Worm (Caenorhabditis elegans) whole organism, L2 larva: Measurements from ENCODE around the gene arrd-26.

Source experiments
- C34F6.9 ChIP-seq: fragments of 150-350 bp; optimal IDR thresholded peaks from 2 replicates; lab custom pipeline; 2014; ENCODE audit warnings: missing biosample characterization, missing genetic modification characterization
- F13H6.1 ChIP-seq: sonication (generic microtip); optimal IDR thresholded peaks from 2 replicates; lab custom pipeline; 2016; ENCODE audit warnings: missing genetic modification characterization, missing compliant biosample characterization
- R02D3.7 ChIP-seq: fragments of 150-350 bp; optimal IDR thresholded peaks from 2 replicates; lab custom pipeline; 2014; ENCODE audit warnings: missing biosample characterization, missing genetic modification characterization
- ZK546.5 ChIP-seq: sonication (generic microtip); optimal IDR thresholded peaks from 2 replicates; lab custom pipeline; 2017; ENCODE audit warnings: missing biosample characterization, missing genetic modification characterization
- alr-1 ChIP-seq: fragments of 150-350 bp; optimal IDR thresholded peaks from 2 replicates; lab custom pipeline; 2014; ENCODE audit warnings: missing biosample characterization, missing genetic modification characterization
- aly-2 ChIP-seq: fragments of 150-350 bp; optimal IDR thresholded peaks from 2 replicates; lab custom pipeline; 2014; ENCODE audit warnings: missing biosample characterization, missing genetic modification characterization
- ama-1 ChIP-seq: fragments of 150-350 bp; optimal IDR thresholded peaks from 2 replicates; lab custom pipeline; 2018; ENCODE audit warnings: inconsistent platforms
- blmp-1 ChIP-seq: sonication (generic microtip); optimal IDR thresholded peaks from 2 replicates; lab custom pipeline; 2017; ENCODE audit warnings: missing genetic modification characterization, mild to moderate bottlenecking, missing compliant biosample characterization, antibody characterized with exemption, moderate library complexity; ENCODE audit not compliant: insufficient read depth
- ceh-16 ChIP-seq: fragments of 150-350 bp; optimal IDR thresholded peaks from 2 replicates; lab custom pipeline; 2014; ENCODE audit warnings: missing biosample characterization, missing genetic modification characterization
- crh-2 ChIP-seq: sonication (generic microtip); optimal IDR thresholded peaks from 2 replicates; lab custom pipeline; 2017; ENCODE audit warnings: missing biosample characterization, missing genetic modification characterization
- dmd-4 ChIP-seq: sonication (generic microtip); optimal IDR thresholded peaks from 2 replicates; lab custom pipeline; 2017; ENCODE audit warnings: missing biosample characterization, missing genetic modification characterization
- egl-27 ChIP-seq: sonication (generic microtip); optimal IDR thresholded peaks from 3 replicates; lab custom pipeline; 2017; ENCODE audit warnings: missing biosample characterization, missing genetic modification reagents, missing genetic modification characterization
- elt-1 ChIP-seq: fragments of 150-350 bp; optimal IDR thresholded peaks from 2 replicates; lab custom pipeline; 2014; ENCODE audit warnings: missing biosample characterization, missing genetic modification characterization
- elt-3 ChIP-seq: sonication (generic microtip); optimal IDR thresholded peaks from 2 replicates; lab custom pipeline; 2017; ENCODE audit warnings: missing biosample characterization, missing genetic modification characterization
- gmeb-1 ChIP-seq: fragments of 150-350 bp; optimal IDR thresholded peaks from 2 replicates; lab custom pipeline; 2014; ENCODE audit warnings: missing biosample characterization, missing genetic modification characterization
- lin-11 ChIP-seq: fragments of 150-350 bp; sonication (generic microtip); optimal IDR thresholded peaks from 2 replicates; lab custom pipeline; 2014; ENCODE audit warnings: missing biosample characterization, missing genetic modification characterization, inconsistent platforms, mixed read lengths
- lin-39 ChIP-seq: fragments of 150-350 bp; optimal IDR thresholded peaks from 2 replicates; lab custom pipeline; 2014; ENCODE audit warnings: missing biosample characterization, missing genetic modification reagents, missing genetic modification characterization
- lsy-2 ChIP-seq, 2 experiments: fragments of 150-350 bp in 1 of 2; sonication (generic microtip) in 1 of 2; optimal IDR thresholded peaks; 2 replicates each; lab custom pipeline; 2014 to 2017; ENCODE audit warnings: missing biosample characterization in 2 of 2, missing genetic modification characterization in 2 of 2
- mdl-1 ChIP-seq, 2 experiments: fragments of 150-350 bp in 1 of 2; sonication (generic microtip) in 1 of 2; optimal IDR thresholded peaks; 2 replicates each; lab custom pipeline; 2017; ENCODE audit warnings: missing biosample characterization in 2 of 2, missing genetic modification characterization in 2 of 2
- nhr-10 ChIP-seq: sonication (generic microtip); optimal IDR thresholded peaks from 2 replicates; lab custom pipeline; 2017; ENCODE audit warnings: missing biosample characterization, missing genetic modification characterization
- nhr-11 ChIP-seq: fragments of 150-350 bp; optimal IDR thresholded peaks from 2 replicates; lab custom pipeline; 2014; ENCODE audit warnings: missing biosample characterization, missing genetic modification characterization
- nhr-12 ChIP-seq: fragments of 150-350 bp; optimal IDR thresholded peaks from 2 replicates; lab custom pipeline; 2014; ENCODE audit warnings: missing biosample characterization, missing genetic modification characterization
- nhr-129 ChIP-seq: fragments of 150-350 bp; optimal IDR thresholded peaks from 2 replicates; lab custom pipeline; 2014; ENCODE audit warnings: missing biosample characterization, missing genetic modification characterization
- nhr-23 ChIP-seq: fragments of 150-350 bp; optimal IDR thresholded peaks from 2 replicates; lab custom pipeline; 2014; ENCODE audit warnings: missing biosample characterization, missing genetic modification reagents, missing genetic modification characterization
- nhr-25 ChIP-seq: fragments of 150-350 bp; sonication (generic microtip); optimal IDR thresholded peaks from 3 replicates; lab custom pipeline; 2014; ENCODE audit warnings: missing biosample characterization, missing genetic modification characterization
- nhr-6 ChIP-seq: fragments of 150-350 bp; optimal IDR thresholded peaks from 2 replicates; lab custom pipeline; 2014; ENCODE audit warnings: missing biosample characterization, missing genetic modification characterization
- nhr-77 ChIP-seq: fragments of 150-350 bp; optimal IDR thresholded peaks from 2 replicates; lab custom pipeline; 2014; ENCODE audit warnings: missing biosample characterization, missing genetic modification characterization
- peb-1 ChIP-seq: fragments of 150-350 bp; optimal IDR thresholded peaks from 2 replicates; lab custom pipeline; 2014; ENCODE audit warnings: missing biosample characterization, missing genetic modification characterization
- sem-4 ChIP-seq: fragments of 150-350 bp; optimal IDR thresholded peaks from 2 replicates; lab custom pipeline; 2014; ENCODE audit warnings: missing biosample characterization, missing genetic modification reagents, missing genetic modification characterization
- skn-1 ChIP-seq: sonication (generic microtip); optimal IDR thresholded peaks from 2 replicates; lab custom pipeline; 2017; ENCODE audit warnings: missing biosample characterization, missing genetic modification characterization
- sma-9 ChIP-seq, 2 experiments: fragments of 150-350 bp in 1 of 2; sonication (generic microtip) in 1 of 2; optimal IDR thresholded peaks; 2 replicates each; lab custom pipeline; 2014 to 2016; ENCODE audit warnings: missing genetic modification characterization in 2 of 2, mild to moderate bottlenecking in 1 of 2, missing biosample characterization in 1 of 2, missing compliant biosample characterization in 1 of 2, missing genetic modification reagents in 1 of 2, moderate library complexity in 1 of 2
- snpc-4 ChIP-seq: fragments of 150-350 bp; optimal IDR thresholded peaks from 2 replicates; lab custom pipeline; 2014; ENCODE audit warnings: missing biosample characterization, missing genetic modification characterization
- unc-39 ChIP-seq: fragments of 150-350 bp; optimal IDR thresholded peaks from 2 replicates; lab custom pipeline; 2014; ENCODE audit warnings: missing biosample characterization, missing genetic modification characterization
- zag-1 ChIP-seq: fragments of 150-350 bp; optimal IDR thresholded peaks from 2 replicates; lab custom pipeline; 2014; ENCODE audit warnings: missing biosample characterization, missing genetic modification characterization
- ztf-1 ChIP-seq: fragments of 200-800 bp; sonication (Bioruptor generic); conservative IDR thresholded peaks from 2 replicates; pipeline ENCODE4 v1.3.6; 2022; ENCODE audit warnings: missing genetic modification characterization, missing compliant biosample characterization
- ztf-11 ChIP-seq: sonication (generic microtip); optimal IDR thresholded peaks from 2 replicates; lab custom pipeline; 2017; ENCODE audit warnings: missing biosample characterization, missing genetic modification characterization
- ztf-4 ChIP-seq: fragments of 150-350 bp; optimal IDR thresholded peaks from 2 replicates; lab custom pipeline; 2014; ENCODE audit warnings: missing biosample characterization, missing genetic modification characterization

Gene arrd-26

ce11 chrIV:2057462-2057861, 8.5 kb upstream of the arrd-26 start:
- TF ChIP-seq nhr-129 (tag; lab: Kevin White, UChicago) (no peak), elt-3 (tag; lab: Kevin White, UChicago) (no peak), sem-4 (tag; lab: Kevin White, UChicago) (no peak), nhr-12 (tag; lab: Kevin White, UChicago) (no peak), mdl-1 (tag; optimal IDR thresholded peaks at IDR 0.05; lab: Kevin White, UChicago) (no peak), ztf-1 (GFP tag; lab: Robert Waterston, UW) (no peak), lin-39 (tag; lab: Kevin White, UChicago) (no peak), crh-2 (tag; lab: Kevin White, UChicago) (no peak), zag-1 (no peak), nhr-10 (tag; lab: Kevin White, UChicago) (no peak), F13H6.1 (tag; lab: Kevin White, UChicago) (no peak), ztf-11 (no peak), ztf-4 (tag; lab: Kevin White, UChicago) (no peak), snpc-4 (tag; lab: Kevin White, UChicago) (no peak), nhr-25 (tag; lab: Kevin White, UChicago) (no peak), elt-1 (no peak), blmp-1 (no peak), ZK546.5 (tag; lab: Kevin White, UChicago) (no peak)

ce11 chrIV:2059011-2059410, 7.0 kb upstream of the arrd-26 start, which contains the start of gene R05C11.2:
TSS of gene R05C11.2 (minus strand) at chrIV:2059111.
- TF ChIP-seq sem-4 (tag; lab: Kevin White, UChicago), result no peak
- TF ChIP-seq skn-1, result no peak
- no peak for TF ChIP-seq ztf-11
- TF ChIP-seq elt-3 (tag; lab: Kevin White, UChicago), result no peak
- no peak for TF ChIP-seq dmd-4 (tag; lab: Kevin White, UChicago)
- no peak for TF ChIP-seq nhr-10 (tag; lab: Kevin White, UChicago)
- no peak for TF ChIP-seq C34F6.9 (tag; lab: Kevin White, UChicago)
- TF ChIP-seq ceh-16 (tag; lab: Kevin White, UChicago), result no peak
- no peak for TF ChIP-seq nhr-25 (tag; lab: Kevin White, UChicago)
- TF ChIP-seq nhr-12 (tag; lab: Kevin White, UChicago), result no peak
- TF ChIP-seq peb-1 (tag; lab: Kevin White, UChicago), result no peak
- TF ChIP-seq aly-2, result no peak
- no peak for TF ChIP-seq egl-27 (tag; lab: Kevin White, UChicago)
- TF ChIP-seq nhr-77, result no peak

- TF ChIP-seq lsy-2 (tag; optimal IDR thresholded peaks at IDR 0.05; lab: Kevin White, UChicago), result peak in 1 of 2 experiments; percentile 10
- no peak for TF ChIP-seq nhr-11 (tag; lab: Kevin White, UChicago)
- TF ChIP-seq snpc-4 (tag; lab: Kevin White, UChicago), result no peak
- TF ChIP-seq nhr-77, result no peak
- TF ChIP-seq, all 48 proteins: peak for 1
Measured at ce11 chrIV:2077159-2077835, 11.3 kb downstream of the arrd-26 start.

- TF ChIP-seq ZK546.5 (tag; lab: Kevin White, UChicago), result no peak
- TF ChIP-seq gmeb-1, result no peak
- TF ChIP-seq R02D3.7, result no peak
- TF ChIP-seq nhr-23, result no peak
- no peak for TF ChIP-seq unc-39
- no peak for TF ChIP-seq alr-1
- TF ChIP-seq lin-11 (tag; lab: Kevin White, UChicago), result no peak
- no peak for TF ChIP-seq blmp-1
- no peak for TF ChIP-seq ama-1 (lab: Kevin White, UChicago)
- no peak for TF ChIP-seq nhr-11 (tag; lab: Kevin White, UChicago)
- TF ChIP-seq sem-4 (tag; lab: Kevin White, UChicago), result no peak
- TF ChIP-seq skn-1, result no peak
- TF ChIP-seq lin-39 (tag; lab: Kevin White, UChicago), result no peak
- no peak for TF ChIP-seq aly-2
- no peak for TF ChIP-seq nhr-6
- no peak for TF ChIP-seq sma-9 (GFP tag; optimal IDR thresholded peaks at IDR 0.05; lab: Kevin White, UChicago)
- no peak for TF ChIP-seq sma-9 (tag; optimal IDR thresholded peaks at IDR 0.05; lab: Kevin White, UChicago)
- TF ChIP-seq nhr-10 (tag; lab: Kevin White, UChicago), result no peak
- TF ChIP-seq ztf-1 (GFP tag; lab: Robert Waterston, UW), result no peak
- TF ChIP-seq, all 48 proteins: peak for 0
Measured at ce11 chrIV:2080340-2080739, 14.3 kb downstream of the arrd-26 start.
